Worm (Caenorhabditis elegans) whole organism, mixed stage, embryonic: ENCODE measurements around the gene ccf-1.

ENCODE experiments used
- elt-3 ChIP-seq: fragments of 150-350 bp; optimal IDR thresholded peaks from 2 replicates; lab custom pipeline; 2014; ENCODE audit warnings: missing biosample characterization, missing genetic modification characterization
- lsy-2 ChIP-seq: fragments of 150-350 bp; optimal IDR thresholded peaks from 2 replicates; lab custom pipeline; 2014; ENCODE audit warnings: missing biosample characterization, missing genetic modification characterization
- mep-1 ChIP-seq: fragments of 150-350 bp; optimal IDR thresholded peaks from 2 replicates; lab custom pipeline; 2017; ENCODE audit warnings: missing biosample characterization, missing genetic modification reagents, missing genetic modification characterization, inconsistent platforms
- mls-2 ChIP-seq: sonication (generic microtip); optimal IDR thresholded peaks from 2 replicates; lab custom pipeline; 2016; ENCODE audit warnings: mild to moderate bottlenecking, missing genetic modification characterization, moderate library complexity, missing compliant biosample characterization
- nhr-237 ChIP-seq: fragments of 150-350 bp; optimal IDR thresholded peaks from 2 replicates; lab custom pipeline; 2014; ENCODE audit warnings: missing biosample characterization, missing genetic modification characterization
- nhr-28 ChIP-seq: fragments of 150-350 bp; optimal IDR thresholded peaks from 2 replicates; lab custom pipeline; 2014; ENCODE audit warnings: missing biosample characterization, missing genetic modification characterization
- nhr-76 ChIP-seq: sonication (generic microtip); optimal IDR thresholded peaks from 2 replicates; lab custom pipeline; 2017; ENCODE audit warnings: missing biosample characterization, missing genetic modification characterization
- pha-4 ChIP-seq: fragments of 150-350 bp; optimal IDR thresholded peaks from 2 replicates; lab custom pipeline; 2018; ENCODE audit warnings: missing biosample characterization, missing genetic modification reagents, missing genetic modification characterization
- snpc-4 ChIP-seq: fragments of 150-350 bp; optimal IDR thresholded peaks from 2 replicates; lab custom pipeline; 2014; ENCODE audit warnings: missing biosample characterization, missing genetic modification characterization
- sptf-1 ChIP-seq: sonication (generic microtip); optimal IDR thresholded peaks from 2 replicates; lab custom pipeline; 2017; ENCODE audit warnings: mild to moderate bottlenecking, missing genetic modification characterization, moderate library complexity, missing compliant biosample characterization
- tbx-8 ChIP-seq: fragments of 200-800 bp; sonication (Bioruptor generic); optimal IDR thresholded peaks from 2 replicates; lab custom pipeline; 2018; ENCODE audit warnings: mild to moderate bottlenecking, missing genetic modification characterization, moderate library complexity, missing compliant biosample characterization
- unc-62 ChIP-seq: fragments of 150-350 bp; optimal IDR thresholded peaks from 2 replicates; lab custom pipeline; 2014; ENCODE audit warnings: missing biosample characterization, missing genetic modification reagents, missing genetic modification characterization
- ztf-11 ChIP-seq: fragments of 150-350 bp; optimal IDR thresholded peaks from 2 replicates; lab custom pipeline; 2014; ENCODE audit warnings: missing biosample characterization, missing genetic modification characterization

ce11 chrIII:11936668-11937276 lies 16.7 kb upstream of the ccf-1 start:
- TF ChIP-seq snpc-4 (tag; lab: Kevin White, UChicago), result no peak
- TF ChIP-seq nhr-28 (tag; lab: Kevin White, UChicago), result no peak
- TF ChIP-seq elt-3 (tag; lab: Kevin White, UChicago), result no peak
- TF ChIP-seq sptf-1 (tag; lab: Kevin White, UChicago), result no peak
- TF ChIP-seq pha-4, result no peak
- TF ChIP-seq tbx-8, result no peak
- no peak for TF ChIP-seq ztf-11 (tag; lab: Kevin White, UChicago)
- TF ChIP-seq mep-1, result no peak
- TF ChIP-seq mls-2 (tag; lab: Kevin White, UChicago), result no peak
- TF ChIP-seq nhr-237 (tag; lab: Kevin White, UChicago), result no peak
- no peak for TF ChIP-seq lsy-2 (tag; lab: Kevin White, UChicago)
- TF ChIP-seq unc-62 (GFP tag; lab: Kevin White, UChicago), result no peak
- TF ChIP-seq nhr-76 (tag; lab: Kevin White, UChicago), result no peak
